Worm (Caenorhabditis elegans) whole organism, L4 larva: ENCODE results near the gene B0464.9.

ENCODE experiments used
- D1046.2 ChIP-seq: fragments of 200-800 bp; sonication (Bioruptor generic); IDR thresholded peaks from 2 replicates; pipeline ENCODE4 v1.3.6; 2022; ENCODE audit warnings: missing genetic modification characterization, missing compliant biosample characterization
- F10B5.3 ChIP-seq: sonication (generic microtip); optimal IDR thresholded peaks from 2 replicates; lab custom pipeline; 2016; ENCODE audit warnings: mild to moderate bottlenecking, missing genetic modification characterization, missing compliant biosample characterization
- F37D6.2 ChIP-seq: sonication (generic microtip); optimal IDR thresholded peaks from 2 replicates; lab custom pipeline; 2016; ENCODE audit warnings: mild to moderate bottlenecking, missing genetic modification characterization, missing compliant biosample characterization
- F44E2.7 ChIP-seq: fragments of 200-800 bp; sonication (Bioruptor generic); IDR thresholded peaks from 2 replicates; pipeline ENCODE4 v2.1.2; 2022; ENCODE audit warnings: missing genetic modification characterization, missing compliant biosample characterization
- F49E8.2 ChIP-seq: sonication (generic microtip); optimal IDR thresholded peaks from 2 replicates; lab custom pipeline; 2016; ENCODE audit warnings: missing compliant biosample characterization, mild to moderate bottlenecking, missing genetic modification characterization, borderline replicate concordance
- T20F7.1 ChIP-seq: fragments of 200-800 bp; sonication (Bioruptor generic); optimal IDR thresholded peaks from 2 replicates; lab custom pipeline; 2018; ENCODE audit warnings: mild to moderate bottlenecking, missing genetic modification characterization, missing compliant biosample characterization
- T26A8.4 ChIP-seq: fragments of 200-800 bp; sonication (Bioruptor generic); IDR thresholded peaks from 2 replicates; pipeline ENCODE4 v1.3.6; 2022; ENCODE audit warnings: missing genetic modification characterization, missing compliant biosample characterization
- Y48G9A.11 ChIP-seq: fragments of 200-800 bp; sonication (Bioruptor generic); IDR thresholded peaks from 2 replicates; pipeline ENCODE4 v1.3.6; 2022; ENCODE audit warnings: missing genetic modification reagents, missing genetic modification characterization, missing compliant biosample characterization
- ZK546.5 ChIP-seq, 2 experiments: sonication (generic microtip); optimal IDR thresholded peaks; 2 replicates each; lab custom pipeline; 2017; ENCODE audit warnings: missing biosample characterization in 2 of 2, missing genetic modification characterization in 2 of 2
- ama-1 ChIP-seq: fragments of 150-350 bp; optimal IDR thresholded peaks from 2 replicates; lab custom pipeline; 2014; ENCODE audit warnings: inconsistent platforms, mixed read lengths
- arid-1 ChIP-seq: fragments of 200-800 bp; sonication (Bioruptor generic); conservative IDR thresholded peaks from 2 replicates; pipeline ENCODE4 v1.3.6; 2022; ENCODE audit warnings: missing genetic modification reagents, missing genetic modification characterization, missing compliant biosample characterization
- ceh-28 ChIP-seq: fragments of 150-350 bp; optimal IDR thresholded peaks from 2 replicates; lab custom pipeline; 2014; ENCODE audit warnings: missing biosample characterization, missing genetic modification reagents, missing genetic modification characterization
- ceh-32 ChIP-seq: sonication (generic microtip); optimal IDR thresholded peaks from 2 replicates; lab custom pipeline; 2016; ENCODE audit warnings: mild to moderate bottlenecking, missing genetic modification characterization, missing compliant biosample characterization; ENCODE audit not compliant: poor library complexity
- ceh-82 ChIP-seq: sonication (generic microtip); optimal IDR thresholded peaks from 2 replicates; lab custom pipeline; 2017; ENCODE audit warnings: missing biosample characterization, missing genetic modification characterization
- ces-1 ChIP-seq: fragments of 150-350 bp; sonication (generic microtip); optimal IDR thresholded peaks from 4 replicates; lab custom pipeline; 2014; ENCODE audit warnings: missing biosample characterization, missing genetic modification reagents, missing genetic modification characterization
- ctbp-1 ChIP-seq: fragments of 200-800 bp; sonication (Bioruptor generic); IDR thresholded peaks from 2 replicates; pipeline ENCODE4 v1.3.6; 2022; ENCODE audit warnings: missing genetic modification reagents, missing genetic modification characterization, missing compliant biosample characterization
- daf-12 ChIP-seq: fragments of 150-350 bp; optimal IDR thresholded peaks from 2 replicates; lab custom pipeline; 2014; ENCODE audit warnings: missing biosample characterization, missing genetic modification reagents, missing genetic modification characterization
- daf-8 ChIP-seq: fragments of 200-800 bp; sonication (Bioruptor generic); IDR thresholded peaks from 2 replicates; pipeline ENCODE4 v1.3.6; 2022; ENCODE audit warnings: missing genetic modification characterization, missing compliant biosample characterization
- dmd-6 ChIP-seq: fragments of 200-800 bp; sonication (Bioruptor generic); IDR thresholded peaks from 2 replicates; pipeline ENCODE4 v1.3.6; 2022; ENCODE audit warnings: missing genetic modification reagents, missing genetic modification characterization, missing compliant biosample characterization
- dve-1 ChIP-seq: sonication (generic microtip); optimal IDR thresholded peaks from 2 replicates; lab custom pipeline; 2017; ENCODE audit warnings: antibody characterized with exemption, mild to moderate bottlenecking, missing genetic modification characterization, missing compliant biosample characterization; ENCODE audit not compliant: insufficient read depth
- egl-43 ChIP-seq: fragments of 200-800 bp; sonication (Bioruptor generic); IDR thresholded peaks from 2 replicates; pipeline ENCODE4 v1.3.6; 2022; ENCODE audit warnings: missing genetic modification reagents, missing genetic modification characterization, missing compliant biosample characterization
- fkh-10 ChIP-seq: fragments of 150-350 bp; optimal IDR thresholded peaks from 2 replicates; lab custom pipeline; 2014; ENCODE audit warnings: missing biosample characterization, missing genetic modification reagents, missing genetic modification characterization
- hif-1 ChIP-seq, 2 experiments: sonication (generic microtip); optimal IDR thresholded peaks; 2 replicates each; lab custom pipeline; 2016 to 2017; ENCODE audit warnings: missing compliant biosample characterization in 2 of 2, missing genetic modification characterization in 2 of 2, missing genetic modification reagents in 2 of 2, missing genotype in 2 of 2, mild to moderate bottlenecking in 1 of 2
- hlh-11 ChIP-seq: fragments of 200-800 bp; sonication (Bioruptor generic); optimal IDR thresholded peaks from 2 replicates; lab custom pipeline; 2018; ENCODE audit warnings: mild to moderate bottlenecking, missing genetic modification characterization, missing compliant biosample characterization
- hlh-30 ChIP-seq: sonication (generic microtip); optimal IDR thresholded peaks from 2 replicates; lab custom pipeline; 2017; ENCODE audit warnings: antibody characterized with exemption, mild to moderate bottlenecking, missing genetic modification characterization, missing compliant biosample characterization; ENCODE audit not compliant: insufficient read depth
- lin-13 ChIP-seq: fragments of 150-350 bp; optimal IDR thresholded peaks from 2 replicates; lab custom pipeline; 2014; ENCODE audit warnings: missing biosample characterization, missing genetic modification reagents, missing genetic modification characterization
- lin-29 ChIP-seq: fragments of 200-800 bp; sonication (Bioruptor generic); IDR thresholded peaks from 2 replicates; pipeline ENCODE4 v1.3.6; 2022; ENCODE audit warnings: missing genetic modification reagents, missing genetic modification characterization, missing compliant biosample characterization
- lin-38 ChIP-seq: fragments of 200-800 bp; sonication (Bioruptor generic); IDR thresholded peaks from 2 replicates; pipeline ENCODE4 v1.3.6; 2022; ENCODE audit warnings: missing genetic modification reagents, missing genetic modification characterization, missing compliant biosample characterization
- madf-9 ChIP-seq: fragments of 200-800 bp; sonication (Bioruptor generic); conservative IDR thresholded peaks from 2 replicates; pipeline ENCODE4 v1.3.6; 2022; ENCODE audit warnings: missing genetic modification reagents, missing genetic modification characterization, missing compliant biosample characterization
- mdl-1 ChIP-seq, 2 experiments: fragments of 150-350 bp in 1 of 2; sonication (generic microtip) in 1 of 2; optimal IDR thresholded peaks; 2 replicates each; lab custom pipeline; 2014 to 2017; ENCODE audit warnings: missing biosample characterization in 2 of 2, missing genetic modification characterization in 2 of 2
- mep-1 ChIP-seq: fragments of 150-350 bp; sonication (generic microtip); optimal IDR thresholded peaks from 3 replicates; lab custom pipeline; 2014; ENCODE audit warnings: missing biosample characterization, missing genetic modification characterization
- mes-2 ChIP-seq: sonication (generic microtip); optimal IDR thresholded peaks from 2 replicates; lab custom pipeline; 2016; ENCODE audit warnings: missing genotype, mild to moderate bottlenecking, missing genetic modification characterization, missing compliant biosample characterization; ENCODE audit not compliant: poor library complexity, severe bottlenecking
- mxl-3 ChIP-seq: fragments of 200-800 bp; sonication (Bioruptor generic); optimal IDR thresholded peaks from 2 replicates; lab custom pipeline; 2018; ENCODE audit warnings: mild to moderate bottlenecking, missing genetic modification characterization, missing compliant biosample characterization
- nhr-10 ChIP-seq: fragments of 150-350 bp; optimal IDR thresholded peaks from 2 replicates; lab custom pipeline; 2014; ENCODE audit warnings: missing biosample characterization, missing genetic modification characterization
- nhr-237 ChIP-seq: sonication (generic microtip); optimal IDR thresholded peaks from 2 replicates; lab custom pipeline; 2017; ENCODE audit warnings: missing biosample characterization, missing genetic modification characterization
- nhr-25 ChIP-seq: sonication (generic microtip); optimal IDR thresholded peaks from 2 replicates; lab custom pipeline; 2017; ENCODE audit warnings: missing genetic modification characterization, mild to moderate bottlenecking, missing compliant biosample characterization, antibody characterized with exemption, moderate library complexity, borderline replicate concordance; ENCODE audit not compliant: insufficient read depth
- nhr-28 ChIP-seq: fragments of 150-350 bp; optimal IDR thresholded peaks from 2 replicates; lab custom pipeline; 2014; ENCODE audit warnings: missing biosample characterization, missing genetic modification characterization
- nhr-41 ChIP-seq: fragments of 200-800 bp; sonication (Bioruptor generic); IDR thresholded peaks from 2 replicates; pipeline ENCODE4 v1.3.6; 2022; ENCODE audit warnings: missing genetic modification reagents, missing genetic modification characterization, missing compliant biosample characterization
- nhr-42 ChIP-seq: fragments of 200-800 bp; sonication (Bioruptor generic); IDR thresholded peaks from 2 replicates; pipeline ENCODE4 v1.3.6; 2022; ENCODE audit warnings: missing genetic modification characterization, missing compliant biosample characterization
- nhr-48 ChIP-seq: sonication (generic microtip); optimal IDR thresholded peaks from 2 replicates; lab custom pipeline; 2016; ENCODE audit warnings: mild to moderate bottlenecking, missing genetic modification characterization, missing compliant biosample characterization
- nhr-6 ChIP-seq: fragments of 150-350 bp; optimal IDR thresholded peaks from 2 replicates; lab custom pipeline; 2014; ENCODE audit warnings: missing biosample characterization, missing genetic modification characterization
- pha-4 ChIP-seq, 2 experiments: fragments of 150-350 bp in 1 of 2; fragments of 200-800 bp in 1 of 2; sonication (Bioruptor generic) in 1 of 2; IDR thresholded peaks in 1 of 2; optimal IDR thresholded peaks in 1 of 2; 2 replicates each; pipeline versions ENCODE4 v1.3.6 to Lab custom; 2014 to 2022; ENCODE audit warnings: missing genetic modification characterization in 2 of 2, missing genetic modification reagents in 2 of 2, missing biosample characterization in 1 of 2, missing compliant biosample characterization in 1 of 2
- rbr-2 ChIP-seq: sonication (generic microtip); optimal IDR thresholded peaks from 2 replicates; lab custom pipeline; 2016; ENCODE audit warnings: missing genotype, missing genetic modification characterization, missing compliant biosample characterization
- saeg-2 ChIP-seq: fragments of 200-800 bp; sonication (Bioruptor generic); IDR thresholded peaks from 2 replicates; pipeline ENCODE4 v1.3.6; 2022; ENCODE audit warnings: missing genetic modification reagents, missing genetic modification characterization, missing compliant biosample characterization
- sdz-12 ChIP-seq: fragments of 200-800 bp; sonication (Bioruptor generic); optimal IDR thresholded peaks from 2 replicates; lab custom pipeline; 2018; ENCODE audit warnings: mild to moderate bottlenecking, missing genetic modification characterization, missing compliant biosample characterization
- spr-1 ChIP-seq: sonication (generic microtip); optimal IDR thresholded peaks from 2 replicates; lab custom pipeline; 2016; ENCODE audit warnings: mild to moderate bottlenecking, missing genetic modification characterization, missing compliant biosample characterization
- vab-7 ChIP-seq: fragments of 200-800 bp; sonication (Bioruptor generic); IDR thresholded peaks from 2 replicates; pipeline ENCODE4 v1.3.6; 2022; ENCODE audit warnings: missing genetic modification reagents, missing genetic modification characterization, missing compliant biosample characterization
- zfp-2 ChIP-seq: sonication (generic microtip); optimal IDR thresholded peaks from 2 replicates; lab custom pipeline; 2016; ENCODE audit warnings: mild to moderate bottlenecking, missing genetic modification characterization, missing compliant biosample characterization

B0464.9 gene

ce11 chrIII:9509764-9510370 lies 44.3 kb downstream of the B0464.9 start:
- TF ChIP-seq lin-13 (GFP tag; lab: Kevin White, UChicago) (peak; percentile 38), lin-29 (no peak), D1046.2 (no peak), F37D6.2 (no peak), F44E2.7 (GFP tag; lab: Robert Waterston, UW) (no peak), T26A8.4 (GFP tag; lab: Robert Waterston, UW) (peak; percentile 67; the same call in 1 of the 2 replicates), saeg-2 (peak; percentile 74), vab-7 (GFP tag; lab: Robert Waterston, UW) (no peak), nhr-41 (GFP tag; lab: Robert Waterston, UW) (no peak), dmd-6 (GFP tag; lab: Robert Waterston, UW) (0 out of 2 replicates have a peak, but pooled peaks have one; percentile 6), F10B5.3 (tag; lab: Kevin White, UChicago) (peak; percentile 23), pha-4 (GFP tag; IDR thresholded peaks at IDR 0.05; lab: Robert Waterston, UW) (peak; percentile 9; the same call in 1 of the 2 replicates), pha-4 (tag; optimal IDR thresholded peaks at IDR 0.05; lab: Kevin White, UChicago) (no peak), mdl-1 (tag; optimal IDR thresholded peaks at IDR 0.05; lab: Kevin White, UChicago) (no peak), nhr-48 (tag; lab: Kevin White, UChicago) (no peak), Y48G9A.11 (GFP tag; lab: Robert Waterston, UW) (0 out of 2 replicates have a peak, but pooled peaks have one; percentile 24), hlh-11 (tag; lab: Kevin White, UChicago) (no peak), spr-1 (tag; lab: Kevin White, UChicago) (no peak), F49E8.2 (tag; lab: Kevin White, UChicago) (no peak), nhr-42 (GFP tag; lab: Robert Waterston, UW) (0 out of 2 replicates have a peak, but pooled peaks have one; percentile 45), nhr-10 (tag; lab: Kevin White, UChicago) (no peak), nhr-25 (peak; percentile 9), mes-2 (peak; percentile 11), arid-1 (GFP tag; lab: Robert Waterston, UW) (peak; percentile 40; the same call in 1 of the 2 replicates), fkh-10 (GFP tag; lab: Kevin White, UChicago) (no peak), dve-1 (tag; lab: Kevin White, UChicago) (peak; percentile 6), madf-9 (GFP tag; lab: Robert Waterston, UW) (no peak), mep-1 (peak; percentile 42), ZK546.5 (tag; optimal IDR thresholded peaks at IDR 0.05; lab: Kevin White, UChicago) (no peak), ces-1 (GFP tag; lab: Kevin White, UChicago) (peak; percentile 41), daf-12 (tag; lab: Kevin White, UChicago) (no peak), ctbp-1 (GFP tag; lab: Robert Waterston, UW) (peak; percentile 55), lin-38 (GFP tag; lab: Robert Waterston, UW) (peak; percentile 57), hlh-30 (tag; lab: Kevin White, UChicago) (no peak), ama-1 (lab: Kevin White, UChicago) (peak; percentile 92), T20F7.1 (peak; percentile 55), ceh-82 (tag; lab: Kevin White, UChicago) (no peak), ceh-28 (no peak), nhr-28 (tag; lab: Kevin White, UChicago) (no peak), egl-43 (no peak), zfp-2 (tag; lab: Kevin White, UChicago) (no peak), daf-8 (GFP tag; lab: Robert Waterston, UW) (no peak), ceh-32 (tag; lab: Kevin White, UChicago) (no peak), nhr-6 (tag; lab: Kevin White, UChicago) (peak; percentile 30), rbr-2 (tag; lab: Kevin White, UChicago) (peak; percentile 4), mxl-3 (GFP tag; lab: Kevin White, UChicago) (no peak), sdz-12 (GFP tag; lab: Kevin White, UChicago) (peak; percentile 68), nhr-237 (no peak), hif-1 (tag; optimal IDR thresholded peaks at IDR 0.05; lab: Kevin White, UChicago) (no peak)
